Fruit fly (Drosophila melanogaster): ENCODE results near the gene CG46339.
A peak's percentile ranks its signal among the peaks of the same experiment; 100 is the strongest.

The CG46339 gene

DNA sequence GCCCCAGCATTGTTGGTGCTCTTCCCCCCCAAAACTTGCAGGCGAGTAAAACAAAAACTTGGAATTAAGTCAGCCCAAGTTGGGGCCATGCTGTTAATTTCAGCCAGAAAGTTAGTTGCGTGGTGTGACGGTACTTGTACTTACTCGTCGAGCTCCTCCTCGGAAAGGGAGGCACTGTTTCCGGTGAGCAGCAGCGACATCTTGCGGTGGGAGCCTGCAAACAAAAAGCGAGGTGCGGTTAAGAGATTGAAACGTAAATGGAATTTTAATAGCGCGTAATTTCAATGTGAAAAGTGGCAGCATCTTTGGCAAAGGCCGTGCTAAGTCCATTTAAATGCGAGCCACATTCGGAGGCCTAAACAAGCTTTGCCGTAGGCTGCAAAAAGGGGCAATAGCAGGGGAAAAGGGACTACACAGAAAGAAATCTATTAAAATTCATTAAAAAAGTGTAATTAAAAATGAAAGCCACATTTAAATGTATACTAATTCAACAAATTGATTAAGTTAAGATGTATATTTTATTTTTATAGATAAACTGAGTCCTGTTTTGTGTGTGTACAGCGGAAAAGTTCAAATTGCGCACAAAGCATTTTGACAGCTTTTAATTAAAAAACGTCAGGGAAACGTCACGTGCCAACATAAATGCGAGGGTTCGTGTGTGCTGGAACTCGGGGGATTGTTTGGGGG is 41.0 kb downstream of the CG46339 start (continued):
- TF ChIP-seq CG6272 (GFP tag; IDR thresholded peaks at IDR 0.05) = 0 out of 2 replicates have a peak, but pooled peaks have one; percentile 11
- 0 out of 2 replicates have a peak, but pooled peaks have one; percentile 20 for TF ChIP-seq seq (GFP tag; IDR thresholded peaks at IDR 0.05)
- TF ChIP-seq bigmax (GFP tag; optimal IDR thresholded peaks at IDR 0.05) = no peak
- TF ChIP-seq CG17186 (GFP tag; optimal IDR thresholded peaks at IDR 0.05) = no peak
- no peak for TF ChIP-seq CG3163 (GFP tag; optimal IDR thresholded peaks at IDR 0.05)
- no peak for TF ChIP-seq CG12299 (tag; optimal IDR thresholded peaks at IDR 0.05)
- no peak for TF ChIP-seq Trl (optimal IDR thresholded peaks at IDR 0.05)
- TF ChIP-seq Trl (GFP tag; optimal IDR thresholded peaks at IDR 0.05) = no peak
- no peak for TF ChIP-seq so (GFP tag; IDR thresholded peaks at IDR 0.05)
- peak; percentile 34 for TF ChIP-seq CG17385 (GFP tag; optimal IDR thresholded peaks at IDR 0.05)
- TF ChIP-seq Fer1 (GFP tag; optimal IDR thresholded peaks at IDR 0.05) = no peak

- TF ChIP-seq CG17385 (GFP tag; optimal IDR thresholded peaks at IDR 0.05) = no peak
- no peak for TF ChIP-seq lbe (GFP tag; optimal IDR thresholded peaks at IDR 0.05)
- TF ChIP-seq Doc3 (GFP tag; IDR thresholded peaks at IDR 0.05; ENCODE audit: partially characterized antibody) = 0 out of 3 replicates have a peak, but pooled peaks have one; percentile 13
- TF ChIP-seq E2f1 (GFP tag; IDR thresholded peaks at IDR 0.05) = no peak
- TF ChIP-seq CG11560 (tag; IDR thresholded peaks at IDR 0.05) = no peak
- TF ChIP-seq dan (GFP tag; IDR thresholded peaks at IDR 0.05) = no peak
- TF ChIP-seq Nf-YB (GFP tag; optimal IDR thresholded peaks at IDR 0.05) = no peak
- no peak for TF ChIP-seq Rfx (GFP tag; IDR thresholded peaks at IDR 0.05)
- no peak for TF ChIP-seq lab (GFP tag; optimal IDR thresholded peaks at IDR 0.05)
- no peak for TF ChIP-seq CG13894 (tag; optimal IDR thresholded peaks at IDR 0.05)
- peak in 1 of 2 experiments; percentile 62 for TF ChIP-seq Hr78 (GFP tag; optimal IDR thresholded peaks at IDR 0.05)
- peak; percentile 24 for TF ChIP-seq ftz-f1 (GFP tag; optimal IDR thresholded peaks at IDR 0.05)
- peak; percentile 2 for TF ChIP-seq CTCF (GFP tag; optimal IDR thresholded peaks at IDR 0.05)
- TF ChIP-seq Optix (GFP tag; IDR thresholded peaks at IDR 0.05) = no peak
- no peak for TF ChIP-seq cg (GFP tag; optimal IDR thresholded peaks at IDR 0.05)
- 0 out of 2 replicates have a peak, but pooled peaks have one; percentile 19 for TF ChIP-seq NFAT (GFP tag; IDR thresholded peaks at IDR 0.05)
- no peak for TF ChIP-seq CG17568 (GFP tag; optimal IDR thresholded peaks at IDR 0.05)
- TF ChIP-seq CG9727 (GFP tag; optimal IDR thresholded peaks at IDR 0.05) = no peak
Measured at dm6 chr3R:26957132-26957531, 41.6 kb downstream of the CG46339 start.

DNA sequence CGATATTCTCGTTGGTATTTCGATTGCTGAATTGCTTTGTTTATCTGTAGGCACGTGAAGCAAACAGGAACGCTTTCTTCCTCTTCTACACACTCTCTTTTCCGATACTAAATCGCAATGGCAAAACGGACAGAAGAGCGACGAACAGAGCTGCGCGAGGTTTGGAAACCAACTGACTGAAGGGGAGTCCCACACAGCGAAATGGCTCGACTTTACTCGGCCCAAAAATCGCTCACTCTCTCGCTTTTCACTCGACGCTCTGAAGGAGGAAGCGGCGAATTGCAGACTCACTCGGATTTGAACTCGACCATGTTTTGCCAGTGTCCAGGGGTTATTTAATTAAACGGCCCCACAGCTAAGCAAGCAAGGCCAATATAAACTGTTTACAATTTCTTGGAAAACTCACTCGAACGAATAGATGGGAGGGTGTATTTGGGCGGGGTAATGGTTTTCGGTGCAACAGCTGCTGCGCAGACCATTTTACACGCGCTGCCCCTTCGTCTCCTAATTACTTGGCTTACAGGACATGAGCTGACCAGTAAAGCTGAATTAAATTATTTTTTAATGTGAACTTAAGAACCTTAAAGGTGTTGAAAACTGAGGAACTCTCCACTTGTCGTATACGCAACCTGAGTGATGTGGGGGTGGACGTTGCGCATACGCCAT is 42.9 kb downstream of the CG46339 start, which contains the start of gene CG6330:
CG6330 (minus strand) TSS at position 178 of the 666 bp plus-strand sequence.
- TF ChIP-seq bsh (GFP tag; optimal IDR thresholded peaks at IDR 0.05) (no peak), CG15479 (GFP tag; optimal IDR thresholded peaks at IDR 0.05) (no peak), scrt (GFP tag; optimal IDR thresholded peaks at IDR 0.05) (peak; percentile 75), H2.0 (GFP tag; IDR thresholded peaks at IDR 0.05) (no peak), CG7372 (GFP tag; IDR thresholded peaks at IDR 0.05) (peak; percentile 87), zen2 (GFP tag; IDR thresholded peaks at IDR 0.05; ENCODE audit: partially characterized antibody) (peak; percentile 40; the same call in 1 of the 3 replicates), Ets65A (GFP tag) (peak; percentile 5), ara (GFP tag; IDR thresholded peaks at IDR 0.05) (no peak), CG2129 (GFP tag; IDR thresholded peaks at IDR 0.05; ENCODE audit: partially characterized antibody) (no peak), Fer1 (GFP tag; optimal IDR thresholded peaks at IDR 0.05) (peak; percentile 32), so (GFP tag; IDR thresholded peaks at IDR 0.05) (0 out of 3 replicates have a peak, but pooled peaks have one; percentile 27), tap (tag; optimal IDR thresholded peaks at IDR 0.05) (no peak), z (GFP tag; IDR thresholded peaks at IDR 0.05) (peak; percentile 92), klu (GFP tag; IDR thresholded peaks at IDR 0.05) (no peak), CG7745 (tag; optimal IDR thresholded peaks at IDR 0.05) (no peak), chinmo (GFP tag; IDR thresholded peaks at IDR 0.05; ENCODE audit: partially characterized antibody) (0 out of 4 replicates have a peak, but pooled peaks have one; percentile 57), dimm (GFP tag; IDR thresholded peaks at IDR 0.05) (no peak), peb (GFP tag; IDR thresholded peaks at IDR 0.05) (no peak), Hand (GFP tag; optimal IDR thresholded peaks at IDR 0.05) (peak; percentile 6), CG10274 (GFP tag; optimal IDR thresholded peaks at IDR 0.05) (no peak), CG31388 (GFP tag; optimal IDR thresholded peaks at IDR 0.05) (no peak), Trl (optimal IDR thresholded peaks at IDR 0.05) (peak in 1 of 2 experiments; percentile 28), Trl (GFP tag; optimal IDR thresholded peaks at IDR 0.05) (no peak)
